Fruit fly (Drosophila melanogaster) whole organism, embryonic: ENCODE results near the gene CG3119.
A peak's percentile ranks its signal among the peaks of the same experiment; 100 is the strongest.

Experiments
- Abd-B ChIP-seq: fragments of 200-800 bp; sonication (Bioruptor generic); optimal IDR thresholded peaks from 2 replicates; lab custom pipeline; 2018; ENCODE audit warnings: missing biosample characterization, mild to moderate bottlenecking, missing genetic modification characterization, moderate library complexity
- Ada2b ChIP-seq: fragments of 200-800 bp; sonication (Bioruptor generic); IDR thresholded peaks from 2 replicates; pipeline ENCODE4 v1.3.6; 2022; ENCODE audit warnings: missing biosample characterization, missing genetic modification characterization
- BEAF-32 ChIP-seq: fragments of 200-800 bp; sonication (Bioruptor generic); optimal IDR thresholded peaks from 3 replicates; lab custom pipeline; 2017; ENCODE audit warnings: missing biosample characterization, missing genetic modification characterization, mild to moderate bottlenecking, moderate library complexity, missing genetic modification reagents
- CG10267 ChIP-seq: fragments of 200-800 bp; sonication (Bioruptor generic); optimal IDR thresholded peaks from 2 replicates; lab custom pipeline; 2018; ENCODE audit warnings: missing biosample characterization, mild to moderate bottlenecking, missing genetic modification characterization, moderate library complexity
- CG10321 ChIP-seq: fragments of 200-800 bp; sonication (Bioruptor generic); IDR thresholded peaks from 2 replicates; pipeline ENCODE4 v1.3.6; 2022; ENCODE audit warnings: missing biosample characterization, missing genetic modification characterization
- CG10366 ChIP-seq: fragments of 200-800 bp; sonication (Bioruptor generic); IDR thresholded peaks from 2 replicates; pipeline ENCODE4 v1.3.6; 2022; ENCODE audit warnings: missing biosample characterization, missing genetic modification characterization
- CG10654 ChIP-seq: fragments of 200-800 bp; sonication (Bioruptor generic); optimal IDR thresholded peaks from 2 replicates; lab custom pipeline; 2016; ENCODE audit warnings: missing biosample characterization, missing genetic modification characterization
- CG11696 ChIP-seq: fragments of 200-800 bp; sonication (Bioruptor generic); IDR thresholded peaks from 2 replicates; pipeline ENCODE4 v1.3.6; 2022; ENCODE audit warnings: missing biosample characterization, missing genetic modification characterization
- CG12942 ChIP-seq: fragments of 200-800 bp; sonication (Bioruptor generic); optimal IDR thresholded peaks from 3 replicates; lab custom pipeline; 2016; ENCODE audit warnings: missing biosample characterization, missing genetic modification characterization
- CG14014 ChIP-seq: fragments of 200-800 bp; sonication (Bioruptor generic); IDR thresholded peaks from 2 replicates; pipeline ENCODE4 v1.3.6; 2022; ENCODE audit warnings: missing biosample characterization, missing genetic modification characterization
- CG1602 ChIP-seq: fragments of 200-800 bp; sonication (Bioruptor generic); optimal IDR thresholded peaks from 3 replicates; lab custom pipeline; 2016; ENCODE audit warnings: missing biosample characterization, missing genetic modification characterization
- CG16863 ChIP-seq: fragments of 200-800 bp; sonication (Bioruptor generic); optimal IDR thresholded peaks from 3 replicates; lab custom pipeline; 2016; ENCODE audit warnings: missing biosample characterization, missing genetic modification characterization
- CG17361 ChIP-seq: fragments of 200-800 bp; sonication (Bioruptor generic); IDR thresholded peaks from 3 replicates; pipeline ENCODE4 v1.3.6; 2022; ENCODE audit warnings: missing biosample characterization, missing genetic modification characterization
- CG3065 ChIP-seq: fragments of 200-800 bp; sonication (Bioruptor generic); optimal IDR thresholded peaks from 2 replicates; lab custom pipeline; 2016; ENCODE audit warnings: missing biosample characterization, missing genetic modification characterization
- CG4282 ChIP-seq: fragments of 200-800 bp; sonication (Bioruptor generic); optimal IDR thresholded peaks from 2 replicates; lab custom pipeline; 2016; ENCODE audit warnings: missing biosample characterization, missing genetic modification characterization
- CG4820 ChIP-seq: fragments of 200-800 bp; sonication (Bioruptor generic); optimal IDR thresholded peaks from 3 replicates; lab custom pipeline; 2016; ENCODE audit warnings: missing biosample characterization, missing genetic modification characterization
- CG5245 ChIP-seq: fragments of 200-800 bp; sonication (Bioruptor generic); optimal IDR thresholded peaks from 3 replicates; lab custom pipeline; 2016; ENCODE audit warnings: missing biosample characterization, missing genetic modification characterization
- CG6272 ChIP-seq: fragments of 200-800 bp; sonication (Bioruptor generic); IDR thresholded peaks from 2 replicates; pipeline ENCODE4 v1.3.6; 2022; ENCODE audit warnings: missing biosample characterization, missing genetic modification characterization
- CG6854 ChIP-seq: fragments of 200-800 bp; sonication (Bioruptor generic); optimal IDR thresholded peaks from 3 replicates; lab custom pipeline; 2017; ENCODE audit warnings: missing biosample characterization, mild to moderate bottlenecking, missing genetic modification characterization
- CG7556 ChIP-seq: fragments of 200-800 bp; sonication (Bioruptor generic); optimal IDR thresholded peaks from 2 replicates; lab custom pipeline; 2017; ENCODE audit warnings: missing biosample characterization, mild to moderate bottlenecking, missing genetic modification characterization
- CG9215 ChIP-seq: fragments of 200-800 bp; sonication (Bioruptor generic); IDR thresholded peaks from 2 replicates; pipeline ENCODE4 v1.3.6; 2022; ENCODE audit warnings: missing biosample characterization, missing genetic modification characterization
- CG9437 ChIP-seq: fragments of 200-800 bp; sonication (Bioruptor generic); optimal IDR thresholded peaks from 2 replicates; lab custom pipeline; 2018; ENCODE audit warnings: missing biosample characterization, mild to moderate bottlenecking, missing genetic modification characterization
- CrebB ChIP-seq: fragments of 200-800 bp; sonication (Bioruptor generic); optimal IDR thresholded peaks from 3 replicates; lab custom pipeline; 2018; ENCODE audit warnings: missing biosample characterization, mild to moderate bottlenecking, missing genetic modification characterization
- D ChIP-seq, 2 experiments: fragments of 200-800 bp in 1 of 2; fragments of >200 bp in 1 of 2; sonication (Bioruptor generic) in 1 of 2; optimal IDR thresholded peaks; 2 replicates in 1 of 2; 3 replicates in 1 of 2; lab custom pipeline; 2017; ENCODE audit warnings: mild to moderate bottlenecking in 1 of 2, missing biosample characterization in 1 of 2, missing genetic modification characterization in 1 of 2, missing genetic modification reagents in 1 of 2
- Dbx ChIP-seq: fragments of 200-800 bp; sonication (Bioruptor generic); IDR thresholded peaks from 3 replicates; pipeline ENCODE4 v1.3.6; 2022; ENCODE audit warnings: missing biosample characterization, missing genetic modification characterization
- Doc2 ChIP-seq: fragments of 200-800 bp; sonication (Bioruptor generic); IDR thresholded peaks from 2 replicates; pipeline ENCODE4 v1.3.6; 2022; ENCODE audit warnings: missing biosample characterization, missing genetic modification characterization
- E2f1 ChIP-seq: fragments of 200-800 bp; sonication (Bioruptor generic); IDR thresholded peaks from 2 replicates; pipeline ENCODE4 v1.3.6; 2022; ENCODE audit warnings: missing biosample characterization, missing genetic modification characterization
- ERR ChIP-seq: fragments of 200-800 bp; sonication (Bioruptor generic); optimal IDR thresholded peaks from 2 replicates; lab custom pipeline; 2016; ENCODE audit warnings: missing biosample characterization, missing genetic modification characterization
- Eip74EF ChIP-seq, 2 experiments: fragments of 200-800 bp in 1 of 2; fragments of >200 bp in 1 of 2; sonication (Bioruptor generic) in 1 of 2; optimal IDR thresholded peaks; 2 replicates each; lab custom pipeline; 2017 to 2019; ENCODE audit warnings: missing biosample characterization in 2 of 2, missing genetic modification characterization in 2 of 2, mild to moderate bottlenecking in 1 of 2, moderate library complexity in 1 of 2
- Fer3 ChIP-seq: fragments of 200-800 bp; sonication (Bioruptor generic); optimal IDR thresholded peaks from 2 replicates; lab custom pipeline; 2018; ENCODE audit warnings: missing biosample characterization, mild to moderate bottlenecking, missing genetic modification characterization, moderate library complexity
- H15 ChIP-seq: fragments of 200-800 bp; sonication (Bioruptor generic); IDR thresholded peaks from 3 replicates; pipeline ENCODE4 v1.3.6; 2022; ENCODE audit warnings: missing biosample characterization, missing genetic modification characterization
- Kr ChIP-seq: fragments of 200-800 bp; sonication (Bioruptor generic); optimal IDR thresholded peaks from 2 replicates; lab custom pipeline; 2017; ENCODE audit warnings: missing biosample characterization, mild to moderate bottlenecking, missing genetic modification characterization
- Lhr ChIP-seq: fragments of 200-800 bp; sonication (Bioruptor generic); optimal IDR thresholded peaks from 3 replicates; lab custom pipeline; 2017; ENCODE audit warnings: mild to moderate bottlenecking, missing biosample characterization, missing genetic modification reagents, missing genetic modification characterization
- Max ChIP-seq: fragments of 200-800 bp; sonication (Bioruptor generic); optimal IDR thresholded peaks from 2 replicates; lab custom pipeline; 2016; ENCODE audit warnings: missing biosample characterization, mild to moderate bottlenecking, missing genetic modification characterization
- Poxn ChIP-seq: fragments of 200-800 bp; sonication (Bioruptor generic); IDR thresholded peaks from 2 replicates; pipeline ENCODE4 v1.3.6; 2022; ENCODE audit warnings: missing biosample characterization, missing genetic modification characterization
- aop ChIP-seq: fragments of 200-800 bp; sonication (Bioruptor generic); IDR thresholded peaks from 2 replicates; pipeline ENCODE4 v1.3.6; 2022; ENCODE audit warnings: missing biosample characterization, missing genetic modification characterization
- cad ChIP-seq: fragments of >200 bp; optimal IDR thresholded peaks from 2 replicates; lab custom pipeline; 2017; ENCODE audit warnings: missing biosample characterization, missing genetic modification characterization
- caup ChIP-seq: fragments of 200-800 bp; sonication (Bioruptor generic); optimal IDR thresholded peaks from 3 replicates; lab custom pipeline; 2017; ENCODE audit warnings: missing biosample characterization, mild to moderate bottlenecking, missing genetic modification characterization, moderate library complexity; ENCODE audit not compliant: severe bottlenecking
- chif ChIP-seq, 2 experiments: fragments of 200-800 bp; sonication (Bioruptor generic); optimal IDR thresholded peaks; 3 replicates each; lab custom pipeline; 2016; ENCODE audit warnings: missing biosample characterization in 2 of 2, missing genetic modification characterization in 2 of 2
- crp ChIP-seq, 2 experiments: fragments of 200-800 bp; sonication (Bioruptor generic); optimal IDR thresholded peaks; 2 replicates in 1 of 2; 3 replicates in 1 of 2; lab custom pipeline; 2017; ENCODE audit warnings: missing biosample characterization in 2 of 2, missing genetic modification characterization in 2 of 2, mild to moderate bottlenecking in 1 of 2, moderate library complexity in 1 of 2
- da ChIP-seq: fragments of 200-800 bp; sonication (Bioruptor generic); optimal IDR thresholded peaks from 2 replicates; lab custom pipeline; 2016; ENCODE audit warnings: missing biosample characterization, missing genetic modification characterization
- eyg ChIP-seq: fragments of 200-800 bp; sonication (Bioruptor generic); optimal IDR thresholded peaks from 3 replicates; lab custom pipeline; 2016; ENCODE audit warnings: missing biosample characterization, missing genetic modification characterization
- gem ChIP-seq: fragments of 200-800 bp; sonication (Bioruptor generic); optimal IDR thresholded peaks from 2 replicates; lab custom pipeline; 2019; ENCODE audit warnings: missing biosample characterization, mild to moderate bottlenecking, missing genetic modification characterization, moderate library complexity
- hb ChIP-seq: fragments of 200-800 bp; sonication (Bioruptor generic); IDR thresholded peaks from 3 replicates; pipeline ENCODE4 v1.3.6; 2022; ENCODE audit warnings: missing biosample characterization, missing genetic modification characterization; ENCODE audit not compliant: partially characterized antibody
- lab ChIP-seq: fragments of 200-800 bp; sonication (Bioruptor generic); optimal IDR thresholded peaks from 3 replicates; lab custom pipeline; 2017; ENCODE audit warnings: missing biosample characterization, missing genetic modification characterization, mild to moderate bottlenecking, moderate library complexity, missing genetic modification reagents
- otp ChIP-seq: fragments of 200-800 bp; sonication (Bioruptor generic); IDR thresholded peaks from 3 replicates; pipeline ENCODE4, ENCODE4 v1.3.6; 2022; ENCODE audit warnings: missing biosample characterization, missing genetic modification characterization
- scrt ChIP-seq: fragments of 200-800 bp; sonication (Bioruptor generic); optimal IDR thresholded peaks from 2 replicates; lab custom pipeline; 2018; ENCODE audit warnings: missing biosample characterization, mild to moderate bottlenecking, missing genetic modification characterization, moderate library complexity
- sqz ChIP-seq: fragments of 200-800 bp; sonication (Bioruptor generic); optimal IDR thresholded peaks from 3 replicates; lab custom pipeline; 2018; ENCODE audit warnings: missing biosample characterization, mild to moderate bottlenecking, missing genetic modification characterization
- tap ChIP-seq: fragments of 200-800 bp; optimal IDR thresholded peaks from 3 replicates; lab custom pipeline; 2019; ENCODE audit warnings: missing biosample characterization, mild to moderate bottlenecking, missing genetic modification characterization, moderate library complexity
- tna ChIP-seq: fragments of 200-800 bp; sonication (Bioruptor generic); IDR thresholded peaks from 2 replicates; pipeline ENCODE4 v1.3.6; 2022; ENCODE audit warnings: missing biosample characterization, missing genetic modification characterization; ENCODE audit not compliant: partially characterized antibody

CG3119 gene

dm6 chr2L:2878859-2879258 lies 41.2 kb upstream of the CG3119 start, which contains the start of gene RabGGTb (continued):
- TF ChIP-seq Kr (GFP tag; lab: Kevin White, UChicago) = no peak
- TF ChIP-seq CG17361 (GFP tag; lab: Robert Waterston, UW) = no peak
- peak; percentile 99 to 100 for TF ChIP-seq crp (GFP tag; optimal IDR thresholded peaks at IDR 0.05; lab: Kevin White, UChicago)
- TF ChIP-seq CG7556 (GFP tag; lab: Kevin White, UChicago) = peak; percentile 59
- TF ChIP-seq da (GFP tag; lab: Kevin White, UChicago) = no peak
- TF ChIP-seq CG10267 (tag; lab: Kevin White, UChicago) = peak; percentile 41
- peak; percentile 67 for TF ChIP-seq Ada2b (GFP tag; lab: Robert Waterston, UW)
- peak; percentile 72 for TF ChIP-seq lab (GFP tag; lab: Kevin White, UChicago)
- no peak for TF ChIP-seq hb (GFP tag; lab: Robert Waterston, UW)
- TF ChIP-seq Eip74EF (GFP tag; optimal IDR thresholded peaks at IDR 0.05; lab: Kevin White, UChicago) = no peak
- peak; percentile 64 for TF ChIP-seq CG9215 (GFP tag; lab: Robert Waterston, UW)
- TF ChIP-seq Dbx = peak; percentile 81
- TF ChIP-seq cad (GFP tag; lab: Kevin White, UChicago) = no peak
- TF ChIP-seq Abd-B (GFP tag; lab: Kevin White, UChicago) = no peak
- TF ChIP-seq Lhr (GFP tag; lab: Kevin White, UChicago) = no peak
- TF ChIP-seq tna (GFP tag; lab: Robert Waterston, UW) = no peak; the same call in 1 of the 2 replicates
- peak; percentile 26 for TF ChIP-seq Fer3 (tag; lab: Kevin White, UChicago)
- TF ChIP-seq CG6854 (GFP tag; lab: Kevin White, UChicago) = peak; percentile 31
- TF ChIP-seq scrt (GFP tag; lab: Kevin White, UChicago) = peak; percentile 41
- TF ChIP-seq Doc2 (GFP tag; lab: Robert Waterston, UW) = no peak
- TF ChIP-seq CG14014 (GFP tag; lab: Robert Waterston, UW) = peak; percentile 77
- TF ChIP-seq CrebB (tag; lab: Kevin White, UChicago) = peak; percentile 40
- peak; percentile 68 for TF ChIP-seq CG10366 (GFP tag; lab: Robert Waterston, UW)
- TF ChIP-seq tap = peak; percentile 32
- no peak for TF ChIP-seq D (optimal IDR thresholded peaks at IDR 0.05; lab: Kevin White, UChicago)
- no peak for TF ChIP-seq D (GFP tag; optimal IDR thresholded peaks at IDR 0.05; lab: Kevin White, UChicago)
- peak; percentile 15 for TF ChIP-seq ERR (GFP tag; lab: Kevin White, UChicago)
- TF ChIP-seq eyg (GFP tag; lab: Kevin White, UChicago) = peak; percentile 13
- TF ChIP-seq CG12942 (GFP tag; lab: Kevin White, UChicago) = no peak
- no peak for TF ChIP-seq CG9437 (GFP tag; lab: Kevin White, UChicago)
- peak; percentile 49 for TF ChIP-seq CG6272 (GFP tag; lab: Robert Waterston, UW)
- no peak for TF ChIP-seq sqz (GFP tag; lab: Kevin White, UChicago)
- TF ChIP-seq BEAF-32 (GFP tag; lab: Kevin White, UChicago) = peak; percentile 2
- TF ChIP-seq E2f1 (GFP tag; lab: Robert Waterston, UW) = peak; percentile 63
- TF ChIP-seq CG3065 (GFP tag; lab: Kevin White, UChicago) = no peak
- TF ChIP-seq chif (GFP tag; optimal IDR thresholded peaks at IDR 0.05; lab: Kevin White, UChicago) = peak in 1 of 2 experiments; percentile 50
- peak; percentile 73; the same call in 2 of the 3 replicates for TF ChIP-seq H15 (GFP tag; lab: Robert Waterston, UW)
- no peak for TF ChIP-seq CG10654 (GFP tag; lab: Kevin White, UChicago)
- peak; percentile 43; the same call in 1 of the 2 replicates for TF ChIP-seq CG11696
- peak; percentile 23 for TF ChIP-seq CG4820 (GFP tag; lab: Kevin White, UChicago)
- TF ChIP-seq gem (tag; lab: Kevin White, UChicago) = peak; percentile 51
- TF ChIP-seq Max (GFP tag; lab: Kevin White, UChicago) = peak; percentile 5
- TF ChIP-seq CG16863 (GFP tag; lab: Kevin White, UChicago) = peak; percentile 36
- TF ChIP-seq caup (GFP tag; lab: Kevin White, UChicago) = peak; percentile 25
- TF ChIP-seq CG10321 (GFP tag; lab: Robert Waterston, UW) = peak; percentile 23; the same call in 1 of the 2 replicates
- no peak for TF ChIP-seq aop
- no peak for TF ChIP-seq CG4282 (GFP tag; lab: Kevin White, UChicago)
- no peak for TF ChIP-seq CG5245 (GFP tag; lab: Kevin White, UChicago)
- TF ChIP-seq CG1602 = peak; percentile 16
- TF ChIP-seq otp = peak; percentile 73; the same call in 2 of the 3 replicates
- 0 out of 2 replicates have a peak, but pooled peaks have one; percentile 13 for TF ChIP-seq Poxn
